Worm (Caenorhabditis elegans) whole organism, L1 larva: Measurements from ENCODE around the gene lov-1.
A peak's percentile ranks its signal among the peaks of the same experiment; 100 is the strongest.

ENCODE experiments used
- ces-1 ChIP-seq: fragments of 150-350 bp; optimal IDR thresholded peaks from 2 replicates; lab custom pipeline; 2014; ENCODE audit warnings: missing biosample characterization, missing genetic modification reagents, missing genetic modification characterization
- lin-14 ChIP-seq: fragments of 200-800 bp; sonication (Bioruptor generic); optimal IDR thresholded peaks from 2 replicates; lab custom pipeline; 2018; ENCODE audit warnings: mild to moderate bottlenecking, missing genetic modification characterization, moderate library complexity, missing compliant biosample characterization
- nhr-12 ChIP-seq: sonication (generic microtip); optimal IDR thresholded peaks from 2 replicates; lab custom pipeline; 2017; ENCODE audit warnings: missing biosample characterization, missing genetic modification characterization

lov-1 gene

ce11 chrII:10060508-10060907 is 61.1 kb downstream of the lov-1 start, which contains the start of gene stg-1:
TSS of gene stg-1 (minus strand) at chrII:10060660.
- TF ChIP-seq nhr-12 (no peak), lin-14 (GFP tag; lab: Kevin White, UChicago) (peak; percentile 19), ces-1 (GFP tag; lab: Kevin White, UChicago) (peak; percentile 13)
